Worm (Caenorhabditis elegans) whole organism, L4 larva: ENCODE measurements around the gene ZK632.11.

Experiments
- ZK546.5 ChIP-seq, 2 experiments: sonication (generic microtip); optimal IDR thresholded peaks; 2 replicates each; lab custom pipeline; 2017; ENCODE audit warnings: missing biosample characterization in 2 of 2, missing genetic modification characterization in 2 of 2
- aha-1 ChIP-seq: fragments of 150-350 bp; peaks from one replicate; lab custom pipeline; 2014; ENCODE audit warnings: missing biosample characterization, missing genetic modification characterization
- ctbp-1 ChIP-seq: fragments of 200-800 bp; sonication (Bioruptor generic); IDR thresholded peaks from 2 replicates; pipeline ENCODE4 v1.3.6; 2022; ENCODE audit warnings: missing genetic modification reagents, missing genetic modification characterization, missing compliant biosample characterization
- dmd-8 ChIP-seq: fragments of 200-800 bp; sonication (Bioruptor generic); IDR thresholded peaks from 2 replicates; pipeline ENCODE4 v1.3.6; 2022; ENCODE audit warnings: missing genetic modification characterization, missing compliant biosample characterization
- lin-39 ChIP-seq: fragments of 150-350 bp; optimal IDR thresholded peaks from 2 replicates; lab custom pipeline; 2014; ENCODE audit warnings: missing biosample characterization, missing genetic modification reagents, missing genetic modification characterization
- lsy-2 ChIP-seq, 2 experiments: fragments of 150-350 bp in 1 of 2; sonication (generic microtip) in 1 of 2; optimal IDR thresholded peaks; 2 replicates each; lab custom pipeline; 2014 to 2017; ENCODE audit warnings: missing biosample characterization in 2 of 2, missing genetic modification characterization in 2 of 2
- madf-5 ChIP-seq, 2 experiments: fragments of 200-800 bp; sonication (Bioruptor generic); IDR thresholded peaks; 2 replicates each; pipeline ENCODE4 v1.3.6; 2022; ENCODE audit warnings: missing compliant biosample characterization in 2 of 2, missing genetic modification characterization in 2 of 2
- mep-1 ChIP-seq: fragments of 150-350 bp; sonication (generic microtip); optimal IDR thresholded peaks from 3 replicates; lab custom pipeline; 2014; ENCODE audit warnings: missing biosample characterization, missing genetic modification characterization
- mxl-2 ChIP-seq: fragments of 200-800 bp; sonication (Bioruptor generic); conservative IDR thresholded peaks from 2 replicates; pipeline ENCODE4 v1.3.6; 2022; ENCODE audit warnings: missing genetic modification reagents, missing genetic modification characterization, missing compliant biosample characterization
- nhr-11 ChIP-seq: fragments of 150-350 bp; optimal IDR thresholded peaks from 2 replicates; lab custom pipeline; 2014; ENCODE audit warnings: missing biosample characterization, missing genetic modification characterization
- nhr-6 ChIP-seq: fragments of 150-350 bp; optimal IDR thresholded peaks from 2 replicates; lab custom pipeline; 2014; ENCODE audit warnings: missing biosample characterization, missing genetic modification characterization
- nhr-77 ChIP-seq: fragments of 150-350 bp; optimal IDR thresholded peaks from 2 replicates; lab custom pipeline; 2014; ENCODE audit warnings: missing biosample characterization, missing genetic modification characterization
- vab-7 ChIP-seq: fragments of 200-800 bp; sonication (Bioruptor generic); IDR thresholded peaks from 2 replicates; pipeline ENCODE4 v1.3.6; 2022; ENCODE audit warnings: missing genetic modification reagents, missing genetic modification characterization, missing compliant biosample characterization

Gene ZK632.11

ce11 chrIII:9878828-9879227 lies 51.1 kb downstream of the ZK632.11 start, which contains the start of gene ZK757.2:
TSS of gene ZK757.2 (minus strand) at chrIII:9878928.
- TF ChIP-seq nhr-77 (tag; lab: Kevin White, UChicago) (no peak), vab-7 (GFP tag; lab: Robert Waterston, UW) (no peak), ctbp-1 (GFP tag; lab: Robert Waterston, UW) (no peak), nhr-6 (tag; lab: Kevin White, UChicago) (no peak), lsy-2 (tag; optimal IDR thresholded peaks at IDR 0.05; lab: Kevin White, UChicago) (no peak), madf-5 (GFP tag; IDR thresholded peaks at IDR 0.05; lab: Robert Waterston, UW) (no peak), aha-1 (tag; lab: Kevin White, UChicago) (no peak), mep-1 (tag; lab: Kevin White, UChicago) (no peak), mxl-2 (GFP tag; lab: Robert Waterston, UW) (no peak), dmd-8 (GFP tag; lab: Robert Waterston, UW) (no peak), lin-39 (tag; lab: Kevin White, UChicago) (no peak), nhr-11 (tag; lab: Kevin White, UChicago) (no peak), ZK546.5 (tag; optimal IDR thresholded peaks at IDR 0.05; lab: Kevin White, UChicago) (no peak)
